Worm (Caenorhabditis elegans) whole organism, L1 larva: ENCODE data around the gene asp-19.

Experiments used
- C16A3.4 ChIP-seq: fragments of 150-350 bp; optimal IDR thresholded peaks from 2 replicates; lab custom pipeline; 2014; ENCODE audit warnings: missing biosample characterization, missing genetic modification characterization
- C34B4.2 ChIP-seq: sonication (generic microtip); optimal IDR thresholded peaks from 2 replicates; lab custom pipeline; 2017; ENCODE audit warnings: mild to moderate bottlenecking, missing genetic modification characterization, missing compliant biosample characterization
- F16B12.6 ChIP-seq: fragments of 150-350 bp; optimal IDR thresholded peaks from 2 replicates; lab custom pipeline; 2014; ENCODE audit warnings: missing biosample characterization, missing genetic modification characterization
- aha-1 ChIP-seq: fragments of 150-350 bp; optimal IDR thresholded peaks from 2 replicates; lab custom pipeline; 2014; ENCODE audit warnings: missing biosample characterization, missing genetic modification characterization
- alr-1 ChIP-seq: fragments of 200-800 bp; sonication (Bioruptor generic); optimal IDR thresholded peaks from 2 replicates; lab custom pipeline; 2018; ENCODE audit warnings: borderline replicate concordance, mild to moderate bottlenecking, missing genetic modification characterization, missing compliant biosample characterization
- blmp-1 ChIP-seq: fragments of 150-350 bp; optimal IDR thresholded peaks from 2 replicates; lab custom pipeline; 2014; ENCODE audit warnings: missing biosample characterization, missing genetic modification characterization
- ceh-82 ChIP-seq, 3 experiments: fragments of 150-350 bp in 1 of 3; sonication (generic microtip) in 2 of 3; optimal IDR thresholded peaks; 2 replicates each; lab custom pipeline; 2014 to 2017; ENCODE audit warnings: missing biosample characterization in 3 of 3, missing genetic modification characterization in 3 of 3
- dpl-1 ChIP-seq, 3 experiments: fragments of 150-350 bp in 2 of 3; sonication (generic microtip) in 1 of 3; optimal IDR thresholded peaks; 2 replicates each; lab custom pipeline; 2014 to 2017; ENCODE audit warnings: missing biosample characterization in 3 of 3, missing genetic modification characterization in 3 of 3, missing genetic modification reagents in 3 of 3
- dsc-1 ChIP-seq: sonication (generic microtip); optimal IDR thresholded peaks from 2 replicates; lab custom pipeline; 2016; ENCODE audit warnings: mild to moderate bottlenecking, missing genetic modification characterization, missing compliant biosample characterization
- efl-1 ChIP-seq, 4 experiments: fragments of 150-350 bp; optimal IDR thresholded peaks in 3 of 4; peaks in 1 of 4; 1 replicate in 1 of 4; 2 replicates in 3 of 4; lab custom pipeline; 2014; ENCODE audit warnings: missing biosample characterization in 2 of 4, missing genetic modification characterization in 2 of 4, missing genetic modification reagents in 2 of 4
- efl-3 ChIP-seq: fragments of 200-800 bp; sonication (Bioruptor generic); optimal IDR thresholded peaks from 2 replicates; lab custom pipeline; 2018; ENCODE audit warnings: mild to moderate bottlenecking, missing genetic modification characterization, missing compliant biosample characterization
- elt-2 ChIP-seq: sonication (generic microtip); optimal IDR thresholded peaks from 2 replicates; lab custom pipeline; 2016; ENCODE audit warnings: missing genetic modification characterization, mild to moderate bottlenecking, inconsistent platforms, missing compliant biosample characterization, missing genetic modification reagents
- elt-3 ChIP-seq, 6 experiments: fragments of 150-350 bp in 1 of 6; sonication (generic microtip); optimal IDR thresholded peaks; 2 replicates each; lab custom pipeline; 2017 to 2018; ENCODE audit warnings: missing biosample characterization in 6 of 6, missing genetic modification characterization in 6 of 6, inconsistent platforms in 1 of 6
- fkh-10 ChIP-seq: sonication (generic microtip); optimal IDR thresholded peaks from 2 replicates; lab custom pipeline; 2017; ENCODE audit warnings: missing biosample characterization, missing genetic modification reagents, missing genetic modification characterization
- fkh-8 ChIP-seq: sonication (generic microtip); optimal IDR thresholded peaks from 2 replicates; lab custom pipeline; 2016; ENCODE audit warnings: mild to moderate bottlenecking, missing genetic modification characterization, missing compliant biosample characterization
- hlh-17 ChIP-seq: fragments of 200-800 bp; sonication (Bioruptor generic); optimal IDR thresholded peaks from 2 replicates; lab custom pipeline; 2018; ENCODE audit warnings: missing genetic modification characterization, mild to moderate bottlenecking, missing compliant biosample characterization, moderate library complexity, borderline replicate concordance
- hlh-4 ChIP-seq: sonication (generic microtip); optimal IDR thresholded peaks from 2 replicates; lab custom pipeline; 2016; ENCODE audit warnings: mild to moderate bottlenecking, missing genetic modification characterization, missing compliant biosample characterization
- isw-1 ChIP-seq: fragments of 200-800 bp; sonication (Bioruptor generic); IDR thresholded peaks from 2 replicates; pipeline ENCODE4 v1.3.6; 2022; ENCODE audit warnings: missing genetic modification characterization, missing compliant biosample characterization
- lin-15B ChIP-seq: fragments of 150-350 bp; sonication (generic microtip); optimal IDR thresholded peaks from 3 replicates; lab custom pipeline; 2014; ENCODE audit warnings: missing biosample characterization, missing genetic modification characterization
- lin-35 ChIP-seq, 2 experiments: fragments of 150-350 bp; optimal IDR thresholded peaks; 2 replicates each; lab custom pipeline; 2014; ENCODE audit warnings: missing biosample characterization in 2 of 2, missing genetic modification characterization in 2 of 2, missing genetic modification reagents in 2 of 2
- lin-39 ChIP-seq: fragments of 150-350 bp; optimal IDR thresholded peaks from 2 replicates; lab custom pipeline; 2014; ENCODE audit warnings: missing biosample characterization, missing genetic modification reagents, missing genetic modification characterization
- lsy-2 ChIP-seq, 2 experiments: fragments of 150-350 bp; optimal IDR thresholded peaks; 2 replicates each; lab custom pipeline; 2014; ENCODE audit warnings: missing biosample characterization in 2 of 2, missing genetic modification characterization in 2 of 2
- mep-1 ChIP-seq: fragments of 150-350 bp; optimal IDR thresholded peaks from 2 replicates; lab custom pipeline; 2014; ENCODE audit warnings: missing biosample characterization, missing genetic modification characterization
- nhr-19 ChIP-seq: fragments of 200-800 bp; sonication (Bioruptor generic); conservative IDR thresholded peaks from 2 replicates; pipeline ENCODE4 v1.3.6; 2022; ENCODE audit warnings: missing genetic modification characterization, missing compliant biosample characterization
- nhr-20 ChIP-seq: sonication (generic microtip); optimal IDR thresholded peaks from 2 replicates; lab custom pipeline; 2016; ENCODE audit warnings: mild to moderate bottlenecking, missing genetic modification characterization, missing compliant biosample characterization
- nhr-237 ChIP-seq: fragments of 150-350 bp; optimal IDR thresholded peaks from 2 replicates; lab custom pipeline; 2014; ENCODE audit warnings: missing biosample characterization, missing genetic modification characterization
- nhr-47 ChIP-seq: sonication (generic microtip); optimal IDR thresholded peaks from 2 replicates; lab custom pipeline; 2016; ENCODE audit warnings: mild to moderate bottlenecking, missing genetic modification characterization, moderate library complexity, missing compliant biosample characterization
- nhr-77 ChIP-seq: fragments of 150-350 bp; optimal IDR thresholded peaks from 2 replicates; lab custom pipeline; 2014; ENCODE audit warnings: missing biosample characterization, missing genetic modification characterization
- nhr-85 ChIP-seq: sonication (generic microtip); peaks from one replicate; lab custom pipeline; 2016; ENCODE audit warnings: missing genetic modification characterization, inconsistent platforms, missing compliant biosample characterization
- nhr-90 ChIP-seq: sonication (generic microtip); optimal IDR thresholded peaks from 2 replicates; lab custom pipeline; 2016; ENCODE audit warnings: mild to moderate bottlenecking, missing genetic modification characterization, missing compliant biosample characterization; ENCODE audit not compliant: poor library complexity
- pag-3 ChIP-seq: sonication (generic microtip); optimal IDR thresholded peaks from 2 replicates; lab custom pipeline; 2017; ENCODE audit warnings: missing genetic modification characterization, mild to moderate bottlenecking, missing compliant biosample characterization, antibody characterized with exemption, borderline replicate concordance; ENCODE audit not compliant: insufficient read depth
- pax-3 ChIP-seq: fragments of 200-800 bp; sonication (Bioruptor generic); optimal IDR thresholded peaks from 2 replicates; lab custom pipeline; 2018; ENCODE audit warnings: mild to moderate bottlenecking, missing genetic modification characterization, moderate library complexity, missing compliant biosample characterization
- skn-1 ChIP-seq: fragments of 150-350 bp; optimal IDR thresholded peaks from 2 replicates; lab custom pipeline; 2014; ENCODE audit warnings: missing biosample characterization, missing genetic modification characterization
- snpc-4 ChIP-seq: fragments of 150-350 bp; optimal IDR thresholded peaks from 2 replicates; lab custom pipeline; 2014; ENCODE audit warnings: missing biosample characterization, missing genetic modification characterization
- snu-23 ChIP-seq: sonication (generic microtip); optimal IDR thresholded peaks from 2 replicates; lab custom pipeline; 2016; ENCODE audit warnings: missing genetic modification characterization, missing compliant biosample characterization
- sox-4 ChIP-seq: sonication (generic microtip); optimal IDR thresholded peaks from 2 replicates; lab custom pipeline; 2016; ENCODE audit warnings: missing genetic modification characterization, missing compliant biosample characterization
- swsn-7 ChIP-seq: sonication (generic microtip); optimal IDR thresholded peaks from 2 replicates; lab custom pipeline; 2016; ENCODE audit warnings: missing genetic modification characterization, missing compliant biosample characterization
- tlp-1 ChIP-seq: fragments of 150-350 bp; optimal IDR thresholded peaks from 2 replicates; lab custom pipeline; 2014; ENCODE audit warnings: missing biosample characterization, missing genetic modification characterization
- unc-30 ChIP-seq: sonication (generic microtip); optimal IDR thresholded peaks from 2 replicates; lab custom pipeline; 2017; ENCODE audit warnings: missing biosample characterization, missing genetic modification characterization
- unc-86 ChIP-seq: sonication (generic microtip); optimal IDR thresholded peaks from 2 replicates; lab custom pipeline; 2016; ENCODE audit warnings: missing genetic modification characterization, missing compliant biosample characterization
- unc-98 ChIP-seq: fragments of 200-800 bp; sonication (Bioruptor generic); IDR thresholded peaks from 2 replicates; pipeline ENCODE4 v1.3.6; 2022; ENCODE audit warnings: missing genetic modification characterization, missing compliant biosample characterization
- xbp-1 ChIP-seq: sonication (generic microtip); optimal IDR thresholded peaks from 2 replicates; lab custom pipeline; 2016; ENCODE audit warnings: missing genetic modification characterization, missing compliant biosample characterization

asp-19 gene

DNA sequence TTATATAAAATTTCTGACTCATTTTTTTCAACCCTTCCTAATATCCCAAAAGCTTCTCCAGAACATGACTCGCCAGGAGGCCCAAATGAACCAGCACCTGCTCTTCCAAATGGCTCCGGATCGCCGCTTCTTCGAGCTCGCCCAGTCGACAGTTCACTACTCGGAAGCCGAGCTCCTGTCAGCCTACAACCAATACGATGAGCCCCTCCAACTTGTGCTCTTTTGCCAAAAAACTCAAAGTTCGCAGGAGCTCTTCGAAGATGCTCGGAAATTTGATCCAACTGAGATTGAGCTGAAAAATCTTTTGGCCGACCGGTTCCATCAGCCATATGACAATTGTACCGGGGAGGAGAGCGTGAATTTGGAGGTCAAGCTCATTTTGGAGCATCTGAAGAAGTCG is 33.7 kb downstream of the asp-19 start:
- TF ChIP-seq efl-3 (GFP tag; lab: Kevin White, UChicago) (no peak), nhr-90 (tag; lab: Kevin White, UChicago) (no peak), nhr-77 (no peak), alr-1 (tag; lab: Kevin White, UChicago) (no peak), dpl-1 (GFP tag; optimal IDR thresholded peaks at IDR 0.05; lab: Kevin White, UChicago) (no peak), nhr-47 (no peak)
- TF ChIP-seq, all 84 proteins: peak for 0

DNA sequence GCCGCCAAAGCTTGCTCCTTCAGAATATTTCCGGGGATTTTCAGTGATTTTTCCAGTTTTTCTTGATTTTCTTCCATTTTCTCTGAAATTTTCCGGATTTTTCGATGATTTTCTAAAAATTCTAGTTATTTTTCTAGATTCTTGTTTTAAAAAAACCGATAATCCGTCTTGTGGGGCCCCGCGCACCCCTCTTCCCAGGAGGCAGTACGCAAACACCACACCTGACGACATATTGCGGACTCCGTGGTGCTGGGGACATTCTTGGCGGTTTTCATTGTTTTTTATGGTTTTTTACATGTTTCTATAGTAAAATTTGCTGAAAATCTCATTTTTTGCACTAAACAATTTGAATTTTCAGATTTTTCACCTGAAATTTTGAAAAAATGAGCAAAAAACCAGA is 39.5 kb downstream of the asp-19 start, which contains the start of the genes ubc-19 and Y69H2.7:
TSS of gene ubc-19 (minus strand) at position 82 of the 400 bp plus-strand sequence.
TSS of gene Y69H2.7 (plus strand) at position 309 of the 400 bp plus-strand sequence.
- peak; percentile 22 for TF ChIP-seq xbp-1
- TF ChIP-seq isw-1 (GFP tag; lab: Robert Waterston, UW), result peak; percentile 7; the same call in 1 of the 2 replicates
- peak; percentile 66 for TF ChIP-seq mep-1 (tag; lab: Kevin White, UChicago)
- TF ChIP-seq nhr-237 (tag; lab: Kevin White, UChicago), result no peak
- peak in 1 of 2 experiments; percentile 46 for TF ChIP-seq lin-35 (GFP tag; optimal IDR thresholded peaks at IDR 0.05; lab: Kevin White, UChicago)
- peak; percentile 57 to 59 for TF ChIP-seq lsy-2 (tag; optimal IDR thresholded peaks at IDR 0.05; lab: Kevin White, UChicago)
- peak in 2 of 3 experiments; percentile 33 to 41 for TF ChIP-seq ceh-82 (tag; optimal IDR thresholded peaks at IDR 0.05; lab: Kevin White, UChicago)
- TF ChIP-seq hlh-17 (GFP tag; lab: Kevin White, UChicago), result no peak
- peak; percentile 44 for TF ChIP-seq snpc-4 (tag; lab: Kevin White, UChicago)
- TF ChIP-seq pag-3 (tag; lab: Kevin White, UChicago), result no peak
- no peak for TF ChIP-seq elt-3 (tag; optimal IDR thresholded peaks at IDR 0.05; lab: Kevin White, UChicago)
- TF ChIP-seq efl-1 (optimal IDR thresholded peaks at IDR 0.05; lab: Kevin White, UChicago), result peak; percentile 3 to 48
- peak; percentile 51 to 95 for TF ChIP-seq efl-1 (GFP tag; optimal IDR thresholded peaks at IDR 0.05 in 1 of 2; lab: Kevin White, UChicago)
- no peak for TF ChIP-seq lin-39
- TF ChIP-seq dsc-1 (tag; lab: Kevin White, UChicago), result peak; percentile 2
- TF ChIP-seq lin-15B (tag; lab: Kevin White, UChicago), result no peak
- TF ChIP-seq C16A3.4, result no peak
- no peak for TF ChIP-seq nhr-20 (tag; lab: Kevin White, UChicago)
- TF ChIP-seq C34B4.2, result no peak
- no peak for TF ChIP-seq pax-3
- TF ChIP-seq unc-86 (tag; lab: Kevin White, UChicago), result no peak
- no peak for TF ChIP-seq tlp-1 (tag; lab: Kevin White, UChicago)
- peak; percentile 20 for TF ChIP-seq fkh-8 (tag; lab: Kevin White, UChicago)
- TF ChIP-seq swsn-7 (tag; lab: Kevin White, UChicago), result peak; percentile 45
- no peak for TF ChIP-seq elt-2 (tag; lab: Kevin White, UChicago)
- TF ChIP-seq aha-1 (tag; lab: Kevin White, UChicago), result no peak
- TF ChIP-seq dpl-1 (GFP tag; optimal IDR thresholded peaks at IDR 0.05; lab: Kevin White, UChicago), result peak; percentile 3 to 59 (median 43)
- peak; percentile 45 for TF ChIP-seq nhr-19
- TF ChIP-seq nhr-47, result peak; percentile 21
- no peak for TF ChIP-seq skn-1 (tag; lab: Kevin White, UChicago)
- peak; percentile 58 for TF ChIP-seq snu-23 (GFP tag; lab: Kevin White, UChicago)
- TF ChIP-seq fkh-10 (GFP tag; lab: Kevin White, UChicago), result no peak
- no peak for TF ChIP-seq unc-30 (tag; lab: Kevin White, UChicago)
- no peak for TF ChIP-seq blmp-1
- no peak for TF ChIP-seq hlh-4 (tag; lab: Kevin White, UChicago)
- no peak for TF ChIP-seq sox-4
- TF ChIP-seq F16B12.6, result peak; percentile 92
- no peak for TF ChIP-seq nhr-85
- TF ChIP-seq unc-98, result no peak
- TF ChIP-seq, all 84 proteins: peak for 16
